Worm (Caenorhabditis elegans) whole organism, L4 larva: ENCODE results near the gene grl-2.

Source experiments
- Y5F2A.4 ChIP-seq: fragments of 200-800 bp; sonication (Bioruptor generic); optimal IDR thresholded peaks from 2 replicates; lab custom pipeline; 2018; ENCODE audit warnings: mild to moderate bottlenecking, missing genetic modification characterization, missing compliant biosample characterization
- Y75B8A.6 ChIP-seq: fragments of 200-800 bp; sonication (Bioruptor generic); IDR thresholded peaks from 2 replicates; pipeline ENCODE4 v1.3.6; 2022; ENCODE audit warnings: missing genetic modification reagents, missing genetic modification characterization, missing compliant biosample characterization
- aha-1 ChIP-seq: fragments of 150-350 bp; peaks from one replicate; lab custom pipeline; 2014; ENCODE audit warnings: missing biosample characterization, missing genetic modification characterization
- ama-1 ChIP-seq: fragments of 150-350 bp; optimal IDR thresholded peaks from 2 replicates; lab custom pipeline; 2014; ENCODE audit warnings: inconsistent platforms, mixed read lengths
- attf-4 ChIP-seq: sonication (generic microtip); optimal IDR thresholded peaks from 3 replicates; lab custom pipeline; 2017; ENCODE audit warnings: missing biosample characterization, missing genetic modification characterization
- ceh-20 ChIP-seq: fragments of 200-800 bp; sonication (Bioruptor generic); IDR thresholded peaks from 2 replicates; pipeline ENCODE4 v1.3.6; 2022; ENCODE audit warnings: missing genetic modification reagents, missing genetic modification characterization, missing compliant biosample characterization
- daf-16 ChIP-seq, 3 experiments: sonication (generic microtip); optimal IDR thresholded peaks; 2 replicates each; lab custom pipeline; 2016 to 2017; ENCODE audit warnings: missing genetic modification characterization in 3 of 3, missing genetic modification reagents in 3 of 3, mild to moderate bottlenecking in 2 of 3, missing compliant biosample characterization in 2 of 3, missing biosample characterization in 1 of 3, moderate library complexity in 1 of 3
- daf-8 ChIP-seq: fragments of 200-800 bp; sonication (Bioruptor generic); IDR thresholded peaks from 2 replicates; pipeline ENCODE4 v1.3.6; 2022; ENCODE audit warnings: missing genetic modification characterization, missing compliant biosample characterization
- dmd-6 ChIP-seq: fragments of 200-800 bp; sonication (Bioruptor generic); IDR thresholded peaks from 2 replicates; pipeline ENCODE4 v1.3.6; 2022; ENCODE audit warnings: missing genetic modification reagents, missing genetic modification characterization, missing compliant biosample characterization
- dmd-8 ChIP-seq: fragments of 200-800 bp; sonication (Bioruptor generic); IDR thresholded peaks from 2 replicates; pipeline ENCODE4 v1.3.6; 2022; ENCODE audit warnings: missing genetic modification characterization, missing compliant biosample characterization
- dmd-9 ChIP-seq: fragments of 200-800 bp; sonication (Bioruptor generic); IDR thresholded peaks from 2 replicates; pipeline ENCODE4 v1.3.6; 2022; ENCODE audit warnings: missing genetic modification reagents, missing genetic modification characterization, missing compliant biosample characterization
- dve-1 ChIP-seq: sonication (generic microtip); optimal IDR thresholded peaks from 2 replicates; lab custom pipeline; 2017; ENCODE audit warnings: antibody characterized with exemption, mild to moderate bottlenecking, missing genetic modification characterization, missing compliant biosample characterization; ENCODE audit not compliant: insufficient read depth
- egl-27 ChIP-seq: sonication (generic microtip); optimal IDR thresholded peaks from 3 replicates; lab custom pipeline; 2017; ENCODE audit warnings: missing biosample characterization, missing genetic modification reagents, missing genetic modification characterization
- egl-43 ChIP-seq: fragments of 200-800 bp; sonication (Bioruptor generic); IDR thresholded peaks from 2 replicates; pipeline ENCODE4 v1.3.6; 2022; ENCODE audit warnings: missing genetic modification reagents, missing genetic modification characterization, missing compliant biosample characterization
- fkh-10 ChIP-seq: fragments of 150-350 bp; optimal IDR thresholded peaks from 2 replicates; lab custom pipeline; 2014; ENCODE audit warnings: missing biosample characterization, missing genetic modification reagents, missing genetic modification characterization
- hlh-11 ChIP-seq: fragments of 200-800 bp; sonication (Bioruptor generic); optimal IDR thresholded peaks from 2 replicates; lab custom pipeline; 2018; ENCODE audit warnings: mild to moderate bottlenecking, missing genetic modification characterization, missing compliant biosample characterization
- hlh-30 ChIP-seq: sonication (generic microtip); optimal IDR thresholded peaks from 2 replicates; lab custom pipeline; 2017; ENCODE audit warnings: antibody characterized with exemption, mild to moderate bottlenecking, missing genetic modification characterization, missing compliant biosample characterization; ENCODE audit not compliant: insufficient read depth
- lin-29 ChIP-seq: fragments of 200-800 bp; sonication (Bioruptor generic); IDR thresholded peaks from 2 replicates; pipeline ENCODE4 v1.3.6; 2022; ENCODE audit warnings: missing genetic modification reagents, missing genetic modification characterization, missing compliant biosample characterization
- mxl-3 ChIP-seq: fragments of 200-800 bp; sonication (Bioruptor generic); optimal IDR thresholded peaks from 2 replicates; lab custom pipeline; 2018; ENCODE audit warnings: mild to moderate bottlenecking, missing genetic modification characterization, missing compliant biosample characterization
- nhr-11 ChIP-seq: fragments of 150-350 bp; optimal IDR thresholded peaks from 2 replicates; lab custom pipeline; 2014; ENCODE audit warnings: missing biosample characterization, missing genetic modification characterization
- nhr-28 ChIP-seq: fragments of 150-350 bp; optimal IDR thresholded peaks from 2 replicates; lab custom pipeline; 2014; ENCODE audit warnings: missing biosample characterization, missing genetic modification characterization
- nhr-6 ChIP-seq: fragments of 150-350 bp; optimal IDR thresholded peaks from 2 replicates; lab custom pipeline; 2014; ENCODE audit warnings: missing biosample characterization, missing genetic modification characterization
- nhr-76 ChIP-seq: fragments of 150-350 bp; optimal IDR thresholded peaks from 2 replicates; lab custom pipeline; 2014; ENCODE audit warnings: missing biosample characterization, missing genetic modification characterization
- nhr-77 ChIP-seq: fragments of 150-350 bp; optimal IDR thresholded peaks from 2 replicates; lab custom pipeline; 2014; ENCODE audit warnings: missing biosample characterization, missing genetic modification characterization
- pha-4 ChIP-seq, 2 experiments: fragments of 150-350 bp in 1 of 2; fragments of 200-800 bp in 1 of 2; sonication (Bioruptor generic) in 1 of 2; IDR thresholded peaks in 1 of 2; optimal IDR thresholded peaks in 1 of 2; 2 replicates each; pipeline versions ENCODE4 v1.3.6 to Lab custom; 2014 to 2022; ENCODE audit warnings: missing genetic modification characterization in 2 of 2, missing genetic modification reagents in 2 of 2, missing biosample characterization in 1 of 2, missing compliant biosample characterization in 1 of 2
- php-3 ChIP-seq: fragments of 200-800 bp; sonication (Bioruptor generic); IDR thresholded peaks from 2 replicates; pipeline ENCODE4 v1.3.6; 2022; ENCODE audit warnings: missing genetic modification reagents, missing genetic modification characterization, missing compliant biosample characterization
- pqm-1 ChIP-seq: sonication (generic microtip); optimal IDR thresholded peaks from 2 replicates; lab custom pipeline; 2017; ENCODE audit warnings: missing biosample characterization, missing genetic modification characterization
- spr-1 ChIP-seq: sonication (generic microtip); optimal IDR thresholded peaks from 2 replicates; lab custom pipeline; 2016; ENCODE audit warnings: mild to moderate bottlenecking, missing genetic modification characterization, missing compliant biosample characterization
- unc-130 ChIP-seq: sonication (generic microtip); optimal IDR thresholded peaks from 2 replicates; lab custom pipeline; 2016; ENCODE audit warnings: missing genetic modification reagents, missing genetic modification characterization, missing compliant biosample characterization
- unc-39 ChIP-seq: sonication (generic microtip); optimal IDR thresholded peaks from 2 replicates; lab custom pipeline; 2017; ENCODE audit warnings: missing biosample characterization, missing genetic modification characterization
- unc-62 ChIP-seq, 3 experiments: fragments of 150-350 bp in 1 of 3; sonication (generic microtip); optimal IDR thresholded peaks in 2 of 3; peaks in 1 of 3; 1 replicate in 1 of 3; 2 replicates in 2 of 3; lab custom pipeline; 2014 to 2017; ENCODE audit warnings: missing biosample characterization in 3 of 3, missing genetic modification characterization in 3 of 3, missing genetic modification reagents in 3 of 3, missing genotype in 1 of 3
- zfp-3 ChIP-seq: fragments of 200-800 bp; sonication (Bioruptor generic); conservative IDR thresholded peaks from 2 replicates; pipeline ENCODE4 v1.3.6; 2022; ENCODE audit warnings: missing genetic modification reagents, missing genetic modification characterization, missing compliant biosample characterization
- zip-11 ChIP-seq: fragments of 200-800 bp; sonication (Bioruptor generic); IDR thresholded peaks from 2 replicates; pipeline ENCODE4 v1.3.6; 2022; ENCODE audit warnings: missing genetic modification characterization, missing compliant biosample characterization
- zip-2 ChIP-seq: fragments of 150-350 bp; optimal IDR thresholded peaks from 2 replicates; lab custom pipeline; 2014; ENCODE audit warnings: missing biosample characterization, missing genetic modification characterization
- ztf-7 ChIP-seq: fragments of 150-350 bp; optimal IDR thresholded peaks from 2 replicates; lab custom pipeline; 2014; ENCODE audit warnings: missing biosample characterization, missing genetic modification characterization

grl-2 gene

ce11 chrV:12921680-12922079 is 23.2 kb upstream of the grl-2 start:
- TF ChIP-seq nhr-28 (peak; percentile 87), nhr-11 (tag; lab: Kevin White, UChicago) (no peak), zip-2 (tag; lab: Kevin White, UChicago) (no peak), nhr-6 (tag; lab: Kevin White, UChicago) (peak; percentile 48), dmd-6 (peak; percentile 88), dve-1 (tag; lab: Kevin White, UChicago) (peak; percentile 61), daf-16 (GFP tag; optimal IDR thresholded peaks at IDR 0.05; lab: Kevin White, UChicago) (no peak), daf-16 (tag; optimal IDR thresholded peaks at IDR 0.05; lab: Kevin White, UChicago) (peak; percentile 68), spr-1 (no peak), hlh-30 (tag; lab: Kevin White, UChicago) (peak; percentile 54), mxl-3 (peak; percentile 37), hlh-11 (peak; percentile 76), ztf-7 (tag; lab: Kevin White, UChicago) (peak; percentile 31), unc-62 (GFP tag; optimal IDR thresholded peaks at IDR 0.05 in 1 of 2; lab: Kevin White, UChicago) (peak in 1 of 2 experiments; percentile 63), unc-62 (tag; optimal IDR thresholded peaks at IDR 0.05; lab: Kevin White, UChicago) (no peak), pqm-1 (tag; lab: Kevin White, UChicago) (peak; percentile 76), php-3 (GFP tag; lab: Robert Waterston, UW) (peak; percentile 52; the same call in 1 of the 2 replicates), nhr-77 (tag; lab: Kevin White, UChicago) (peak; percentile 25), zfp-3 (GFP tag; lab: Robert Waterston, UW) (no peak)

- TF ChIP-seq pha-4 (GFP tag; IDR thresholded peaks at IDR 0.05; lab: Robert Waterston, UW) (no peak), pha-4 (tag; optimal IDR thresholded peaks at IDR 0.05; lab: Kevin White, UChicago) (no peak), egl-43 (GFP tag; lab: Robert Waterston, UW) (no peak), php-3 (GFP tag; lab: Robert Waterston, UW) (no peak), Y5F2A.4 (GFP tag; lab: Kevin White, UChicago) (no peak), aha-1 (peak; percentile 61), attf-4 (tag; lab: Kevin White, UChicago) (no peak), nhr-6 (tag; lab: Kevin White, UChicago) (peak; percentile 6), zip-11 (GFP tag; lab: Robert Waterston, UW) (no peak), Y75B8A.6 (GFP tag; lab: Robert Waterston, UW) (no peak), ama-1 (lab: Kevin White, UChicago) (no peak), nhr-28 (peak; percentile 64), spr-1 (no peak), ceh-20 (no peak), nhr-76 (tag; lab: Kevin White, UChicago) (no peak), nhr-11 (tag; lab: Kevin White, UChicago) (no peak), dmd-6 (no peak), dmd-9 (no peak), lin-29 (GFP tag; lab: Robert Waterston, UW) (no peak), fkh-10 (GFP tag; lab: Kevin White, UChicago) (no peak), unc-62 (GFP tag; optimal IDR thresholded peaks at IDR 0.05 in 1 of 2; lab: Kevin White, UChicago) (no peak), unc-62 (tag; optimal IDR thresholded peaks at IDR 0.05; lab: Kevin White, UChicago) (no peak), daf-16 (GFP tag; optimal IDR thresholded peaks at IDR 0.05; lab: Kevin White, UChicago) (no peak), daf-16 (tag; optimal IDR thresholded peaks at IDR 0.05; lab: Kevin White, UChicago) (peak; percentile 36), unc-39 (tag; lab: Kevin White, UChicago) (no peak)
Observed at ce11 chrV:12922308-12922707, 22.6 kb upstream of the grl-2 start, which contains the start of gene dhrs-4. Gene dhrs-4 (plus strand): TSS chrV:12922608.

- TF ChIP-seq egl-27 (tag; lab: Kevin White, UChicago) (no peak), zfp-3 (GFP tag; lab: Robert Waterston, UW) (0 out of 2 replicates have a peak, but pooled peaks have one; percentile 17), daf-8 (GFP tag; lab: Robert Waterston, UW) (no peak), unc-130 (no peak), dmd-8 (GFP tag; lab: Robert Waterston, UW) (0 out of 2 replicates have a peak, but pooled peaks have one; percentile 29)
Observed at ce11 chrV:12924128-12924527, 20.7 kb upstream of the grl-2 start, which contains the start of gene pqn-67. Gene pqn-67 (plus strand): TSS chrV:12924428.
